Fruit fly (Drosophila melanogaster) whole organism, embryonic: Measurements from ENCODE around the gene S-Lap4.

Source experiments
- Abd-B ChIP-seq: fragments of 200-800 bp; sonication (Bioruptor generic); optimal IDR thresholded peaks from 2 replicates; lab custom pipeline; 2018; ENCODE audit warnings: missing biosample characterization, mild to moderate bottlenecking, missing genetic modification characterization, moderate library complexity
- Atf3 ChIP-seq: fragments of 200-800 bp; sonication (Bioruptor generic); optimal IDR thresholded peaks from 3 replicates; lab custom pipeline; 2016; ENCODE audit warnings: missing biosample characterization, missing genetic modification characterization
- Awh ChIP-seq: fragments of 200-800 bp; sonication (Bioruptor generic); IDR thresholded peaks from 2 replicates; pipeline ENCODE4, ENCODE4 v1.3.6; 2022; ENCODE audit warnings: missing biosample characterization, missing genetic modification characterization
- Bdp1 ChIP-seq: fragments of 200-800 bp; sonication (Bioruptor generic); optimal IDR thresholded peaks from 3 replicates; lab custom pipeline; 2016; ENCODE audit warnings: missing biosample characterization, missing genetic modification characterization
- CG10565 ChIP-seq: fragments of 200-800 bp; sonication (Bioruptor generic); optimal IDR thresholded peaks from 3 replicates; lab custom pipeline; 2016; ENCODE audit warnings: missing biosample characterization, mild to moderate bottlenecking, missing genetic modification characterization
- CG12104 ChIP-seq: fragments of 200-800 bp; sonication (Bioruptor generic); optimal IDR thresholded peaks from 3 replicates; lab custom pipeline; 2016; ENCODE audit warnings: missing biosample characterization, missing genetic modification characterization
- CG12942 ChIP-seq: fragments of 200-800 bp; sonication (Bioruptor generic); optimal IDR thresholded peaks from 3 replicates; lab custom pipeline; 2016; ENCODE audit warnings: missing biosample characterization, missing genetic modification characterization
- CG13287 ChIP-seq: fragments of 200-800 bp; sonication (Bioruptor generic); IDR thresholded peaks from 2 replicates; pipeline ENCODE4 v1.3.6; 2022; ENCODE audit warnings: missing biosample characterization, missing genetic modification characterization; ENCODE audit not compliant: partially characterized antibody
- CG17328 ChIP-seq: fragments of 200-800 bp; sonication (Bioruptor generic); IDR thresholded peaks from 2 replicates; pipeline ENCODE4 v1.3.6; 2022; ENCODE audit warnings: missing biosample characterization, missing genetic modification characterization
- CG18476 ChIP-seq: fragments of 200-800 bp; sonication (Bioruptor generic); optimal IDR thresholded peaks from 2 replicates; lab custom pipeline; 2016; ENCODE audit warnings: missing biosample characterization, mild to moderate bottlenecking, missing genetic modification characterization
- CG2116 ChIP-seq: fragments of 200-800 bp; sonication (Bioruptor generic); optimal IDR thresholded peaks from 3 replicates; lab custom pipeline; 2018; ENCODE audit warnings: missing biosample characterization, mild to moderate bottlenecking, missing genetic modification characterization
- CG2712 ChIP-seq: fragments of 200-800 bp; optimal IDR thresholded peaks from 3 replicates; lab custom pipeline; 2019; ENCODE audit warnings: missing biosample characterization, mild to moderate bottlenecking, missing genetic modification characterization, moderate library complexity
- CG3065 ChIP-seq: fragments of 200-800 bp; sonication (Bioruptor generic); optimal IDR thresholded peaks from 2 replicates; lab custom pipeline; 2016; ENCODE audit warnings: missing biosample characterization, missing genetic modification characterization
- CG32767 ChIP-seq: fragments of 200-800 bp; sonication (Bioruptor generic); IDR thresholded peaks from 2 replicates; pipeline ENCODE4 v1.3.6; 2022; ENCODE audit warnings: missing biosample characterization, missing genetic modification characterization
- CG33213 ChIP-seq: fragments of 200-800 bp; sonication (Bioruptor generic); optimal IDR thresholded peaks from 3 replicates; lab custom pipeline; 2016; ENCODE audit warnings: missing biosample characterization, missing genetic modification characterization
- CG34422 ChIP-seq: fragments of 200-800 bp; sonication (Bioruptor generic); IDR thresholded peaks from 3 replicates; pipeline ENCODE4 v1.3.6; 2022; ENCODE audit warnings: missing biosample characterization, missing genetic modification characterization
- CG3995 ChIP-seq: fragments of 200-800 bp; sonication (Bioruptor generic); optimal IDR thresholded peaks from 3 replicates; lab custom pipeline; 2016; ENCODE audit warnings: missing biosample characterization, missing genetic modification characterization
- CG4360 ChIP-seq: fragments of 200-800 bp; sonication (Bioruptor generic); IDR thresholded peaks from 2 replicates; pipeline ENCODE4 v1.3.6; 2022; ENCODE audit warnings: missing biosample characterization, missing genetic modification characterization
- CG5953 ChIP-seq: fragments of 200-800 bp; sonication (Bioruptor generic); IDR thresholded peaks from 2 replicates; pipeline ENCODE4 v1.3.6; 2022; ENCODE audit warnings: missing biosample characterization, missing genetic modification characterization
- CG7928 ChIP-seq: fragments of 200-800 bp; sonication (Bioruptor generic); optimal IDR thresholded peaks from 2 replicates; lab custom pipeline; 2017; ENCODE audit warnings: missing biosample characterization, mild to moderate bottlenecking, missing genetic modification characterization
- CG8944 ChIP-seq: fragments of 200-800 bp; sonication (Bioruptor generic); optimal IDR thresholded peaks from 3 replicates; lab custom pipeline; 2016; ENCODE audit warnings: missing biosample characterization, missing genetic modification characterization
- CG9797 ChIP-seq: fragments of 200-800 bp; sonication (Bioruptor generic); optimal IDR thresholded peaks from 3 replicates; lab custom pipeline; 2018; ENCODE audit warnings: missing biosample characterization, mild to moderate bottlenecking, missing genetic modification characterization
- CTCF ChIP-seq: fragments of 200-800 bp; sonication (Bioruptor generic); optimal IDR thresholded peaks from 2 replicates; lab custom pipeline; 2017; ENCODE audit warnings: missing biosample characterization, mild to moderate bottlenecking, missing genetic modification characterization, moderate library complexity
- E2f2 ChIP-seq: fragments of 200-800 bp; sonication (Bioruptor generic); IDR thresholded peaks from 2 replicates; pipeline ENCODE4 v1.3.6; 2022; ENCODE audit warnings: missing biosample characterization, missing genetic modification characterization
- ERR ChIP-seq: fragments of 200-800 bp; sonication (Bioruptor generic); optimal IDR thresholded peaks from 2 replicates; lab custom pipeline; 2016; ENCODE audit warnings: missing biosample characterization, missing genetic modification characterization
- GATAe ChIP-seq: fragments of 200-800 bp; sonication (Bioruptor generic); conservative IDR thresholded peaks from 2 replicates; pipeline ENCODE4 v1.3.6; 2022; ENCODE audit warnings: missing biosample characterization, missing genetic modification characterization
- NC2β ChIP-seq: fragments of 200-800 bp; sonication (Bioruptor generic); optimal IDR thresholded peaks from 2 replicates; lab custom pipeline; 2016; ENCODE audit warnings: missing biosample characterization, missing genetic modification characterization
- Nf-YB ChIP-seq: fragments of 200-800 bp; sonication (Bioruptor generic); optimal IDR thresholded peaks from 3 replicates; lab custom pipeline; 2019; ENCODE audit warnings: missing biosample characterization, mild to moderate bottlenecking, missing genetic modification characterization, moderate library complexity
- Nf-YC ChIP-seq: fragments of 200-800 bp; optimal IDR thresholded peaks from 3 replicates; lab custom pipeline; 2019; ENCODE audit warnings: missing biosample characterization, mild to moderate bottlenecking, missing genetic modification characterization, moderate library complexity
- NfI ChIP-seq: fragments of 200-800 bp; sonication (Bioruptor generic); optimal IDR thresholded peaks from 3 replicates; lab custom pipeline; 2018; ENCODE audit warnings: missing biosample characterization, mild to moderate bottlenecking, missing genetic modification characterization, moderate library complexity
- Side ChIP-seq: fragments of 200-800 bp; sonication (Bioruptor generic); optimal IDR thresholded peaks from 2 replicates; lab custom pipeline; 2016; ENCODE audit warnings: missing biosample characterization, missing genetic modification characterization
- Xbp1 ChIP-seq: fragments of 200-800 bp; sonication (Bioruptor generic); optimal IDR thresholded peaks from 3 replicates; lab custom pipeline; 2016; ENCODE audit warnings: missing biosample characterization, mild to moderate bottlenecking, missing genetic modification characterization
- ara ChIP-seq: fragments of 200-800 bp; sonication (Bioruptor generic); IDR thresholded peaks from 2 replicates; pipeline ENCODE4 v1.3.6; 2022; ENCODE audit warnings: missing biosample characterization, missing genetic modification characterization
- cad ChIP-seq: fragments of >200 bp; optimal IDR thresholded peaks from 2 replicates; lab custom pipeline; 2017; ENCODE audit warnings: missing biosample characterization, missing genetic modification characterization
- dm ChIP-seq: fragments of 200-800 bp; sonication (Bioruptor generic); optimal IDR thresholded peaks from 3 replicates; lab custom pipeline; 2016; ENCODE audit warnings: missing biosample characterization, missing genetic modification characterization
- en ChIP-seq: fragments of 200-800 bp; sonication (Bioruptor generic); optimal IDR thresholded peaks from 2 replicates; lab custom pipeline; 2016; ENCODE audit warnings: missing biosample characterization, missing genetic modification characterization
- eyg ChIP-seq: fragments of 200-800 bp; sonication (Bioruptor generic); optimal IDR thresholded peaks from 3 replicates; lab custom pipeline; 2016; ENCODE audit warnings: missing biosample characterization, missing genetic modification characterization
- gro ChIP-seq: fragments of 200-800 bp; sonication (Bioruptor generic); optimal IDR thresholded peaks from 2 replicates; lab custom pipeline; 2016; ENCODE audit warnings: missing biosample characterization, missing genetic modification characterization
- luna ChIP-seq: fragments of 200-800 bp; sonication (Bioruptor generic); optimal IDR thresholded peaks from 2 replicates; lab custom pipeline; 2016; ENCODE audit warnings: missing biosample characterization, missing genetic modification characterization
- nau ChIP-seq: fragments of 200-800 bp; sonication (Bioruptor generic); optimal IDR thresholded peaks from 3 replicates; lab custom pipeline; 2017; ENCODE audit warnings: missing biosample characterization, mild to moderate bottlenecking, missing genetic modification characterization, missing genetic modification reagents
- org-1 ChIP-seq: fragments of 200-800 bp; sonication (Bioruptor generic); optimal IDR thresholded peaks from 2 replicates; lab custom pipeline; 2017; ENCODE audit warnings: missing biosample characterization, missing genetic modification characterization
- peb ChIP-seq: fragments of 200-800 bp; sonication (Bioruptor generic); IDR thresholded peaks from 2 replicates; pipeline ENCODE4 v1.3.6; 2022; ENCODE audit warnings: missing biosample characterization, missing genetic modification characterization
- pros ChIP-seq: fragments of 200-800 bp; sonication (Bioruptor generic); optimal IDR thresholded peaks from 3 replicates; lab custom pipeline; 2019; ENCODE audit warnings: missing biosample characterization, mild to moderate bottlenecking, missing genetic modification characterization, moderate library complexity
- salm ChIP-seq: fragments of 200-800 bp; sonication (Bioruptor generic); optimal IDR thresholded peaks from 2 replicates; lab custom pipeline; 2018; ENCODE audit warnings: missing biosample characterization, mild to moderate bottlenecking, missing genetic modification characterization
- sima ChIP-seq: fragments of 200-800 bp; sonication (Bioruptor generic); optimal IDR thresholded peaks from 2 replicates; lab custom pipeline; 2016; ENCODE audit warnings: missing biosample characterization, missing genetic modification characterization
- tgo ChIP-seq: fragments of 200-800 bp; sonication (Bioruptor generic); IDR thresholded peaks from 3 replicates; pipeline ENCODE4 v1.3.6; 2022; ENCODE audit warnings: missing biosample characterization, missing genetic modification characterization
- ttk ChIP-seq: fragments of 200-800 bp; sonication (Bioruptor generic); IDR thresholded peaks from 2 replicates; pipeline ENCODE4 v2.1.2; 2022; ENCODE audit warnings: missing biosample characterization, missing genetic modification characterization
- twi ChIP-seq: fragments of 200-800 bp; optimal IDR thresholded peaks from 2 replicates; lab custom pipeline; 2019; ENCODE audit warnings: missing biosample characterization, mild to moderate bottlenecking, missing genetic modification characterization, moderate library complexity
- unpg ChIP-seq: fragments of 200-800 bp; sonication (Bioruptor generic); optimal IDR thresholded peaks from 3 replicates; lab custom pipeline; 2018; ENCODE audit warnings: missing biosample characterization, mild to moderate bottlenecking, missing genetic modification characterization, moderate library complexity
- vfl ChIP-seq: fragments of 200-800 bp; sonication (Bioruptor generic); optimal IDR thresholded peaks from 2 replicates; lab custom pipeline; 2016; ENCODE audit warnings: missing biosample characterization, missing genetic modification characterization
- vnd ChIP-seq: fragments of 200-800 bp; sonication (Bioruptor generic); IDR thresholded peaks from 3 replicates; pipeline ENCODE4 v1.3.6; 2022; ENCODE audit warnings: missing biosample characterization, missing genetic modification characterization; ENCODE audit not compliant: partially characterized antibody
- vvl ChIP-seq: fragments of 200-800 bp; sonication (Bioruptor generic); IDR thresholded peaks from 2 replicates; pipeline ENCODE4 v1.3.6; 2022; ENCODE audit warnings: missing biosample characterization, missing genetic modification characterization
- z ChIP-seq: fragments of 200-800 bp; sonication (Bioruptor generic); IDR thresholded peaks from 3 replicates; pipeline ENCODE4 v1.3.6; 2022; ENCODE audit warnings: missing biosample characterization, missing genetic modification characterization

S-Lap4 gene

DNA sequence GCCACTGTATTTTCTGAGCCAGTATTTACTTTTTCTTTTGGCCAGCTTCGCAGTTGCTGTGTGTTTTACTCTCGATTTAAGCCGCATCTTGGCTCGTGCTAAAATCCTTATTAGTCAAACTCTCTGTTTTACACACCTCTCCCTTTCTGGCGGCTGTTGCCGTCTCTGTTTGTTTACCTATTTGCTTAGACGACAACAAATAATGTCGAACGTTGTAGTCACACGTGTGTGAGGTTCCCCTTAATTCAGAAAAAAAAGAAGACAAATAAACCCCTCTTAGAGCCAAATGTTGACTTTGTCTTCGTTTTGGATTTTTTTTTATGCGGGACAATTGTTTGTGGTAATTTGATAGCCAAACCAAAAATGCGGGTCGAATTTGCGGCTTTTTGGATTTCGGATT lies 28.3 kb downstream of the S-Lap4 start (continued):
- TF ChIP-seq ttk (peak; percentile 10; the same call in 1 of the 2 replicates), vnd (no peak), Side (GFP tag; lab: Kevin White, UChicago) (peak; percentile 88), Abd-B (GFP tag; lab: Kevin White, UChicago) (no peak), gro (peak; percentile 28), nau (GFP tag; lab: Kevin White, UChicago) (peak; percentile 86), Awh (GFP tag; lab: Robert Waterston, UW) (peak; percentile 90), vvl (peak; percentile 77), Xbp1 (peak; percentile 40), CG7928 (GFP tag; lab: Kevin White, UChicago) (no peak), CG2712 (tag; lab: Kevin White, UChicago) (peak; percentile 78), CG10565 (GFP tag; lab: Kevin White, UChicago) (peak; percentile 41), CG12942 (GFP tag; lab: Kevin White, UChicago) (peak; percentile 75), CG33213 (GFP tag; lab: Kevin White, UChicago) (peak; percentile 93), CG9797 (peak; percentile 8), pros (GFP tag; lab: Kevin White, UChicago) (peak; percentile 56), eyg (GFP tag; lab: Kevin White, UChicago) (peak; percentile 66), CG3065 (GFP tag; lab: Kevin White, UChicago) (peak; percentile 74), GATAe (GFP tag; lab: Robert Waterston, UW) (no peak), peb (GFP tag; lab: Robert Waterston, UW) (no peak), dm (GFP tag; lab: Kevin White, UChicago) (peak; percentile 62), CG18476 (peak; percentile 48), CTCF (GFP tag; lab: Kevin White, UChicago) (peak; percentile 50), CG12104 (GFP tag; lab: Kevin White, UChicago) (peak; percentile 88), CG8944 (GFP tag; lab: Kevin White, UChicago) (peak; percentile 79), en (GFP tag; lab: Kevin White, UChicago) (peak; percentile 73), cad (GFP tag; lab: Kevin White, UChicago) (no peak), tgo (no peak; the same call in 1 of the 3 replicates), Atf3 (GFP tag; lab: Kevin White, UChicago) (peak; percentile 67), vfl (peak; percentile 20), NC2β (GFP tag; lab: Kevin White, UChicago) (peak; percentile 94), CG34422 (GFP tag; lab: Robert Waterston, UW) (peak; percentile 53; the same call in 1 of the 3 replicates), unpg (GFP tag; lab: Kevin White, UChicago) (peak; percentile 77), ara (GFP tag; lab: Robert Waterston, UW) (peak; percentile 88), CG5953 (GFP tag; lab: Robert Waterston, UW) (0 out of 2 replicates have a peak, but pooled peaks have one; percentile 50), salm (tag; lab: Kevin White, UChicago) (peak; percentile 76), ERR (GFP tag; lab: Kevin White, UChicago) (peak; percentile 45), CG3995 (peak; percentile 19), twi (tag; lab: Kevin White, UChicago) (peak; percentile 83), sima (peak; percentile 74), Nf-YB (GFP tag; lab: Kevin White, UChicago) (peak; percentile 76), Bdp1 (peak; percentile 76), CG2116 (GFP tag; lab: Kevin White, UChicago) (peak; percentile 72), Nf-YC (tag; lab: Kevin White, UChicago) (no peak), CG17328 (GFP tag; lab: Robert Waterston, UW) (peak; percentile 74), CG4360 (GFP tag; lab: Robert Waterston, UW) (peak; percentile 67), z (GFP tag; lab: Robert Waterston, UW) (peak; percentile 66; the same call in 2 of the 3 replicates), NfI (GFP tag; lab: Kevin White, UChicago) (peak; percentile 59), CG13287 (no peak), org-1 (peak; percentile 89), E2f2 (GFP tag; lab: Robert Waterston, UW) (peak; percentile 33; the same call in 1 of the 2 replicates), CG32767 (GFP tag; lab: Robert Waterston, UW) (0 out of 2 replicates have a peak, but pooled peaks have one; percentile 35), luna (GFP tag; lab: Kevin White, UChicago) (no peak)
